Worm (Caenorhabditis elegans) whole organism, L4 larva: Measurements from ENCODE around the gene B0334.5.

ENCODE experiments used
- D1046.2 ChIP-seq: fragments of 200-800 bp; sonication (Bioruptor generic); IDR thresholded peaks from 2 replicates; pipeline ENCODE4 v1.3.6; 2022; ENCODE audit warnings: missing genetic modification characterization, missing compliant biosample characterization
- F10B5.3 ChIP-seq: sonication (generic microtip); optimal IDR thresholded peaks from 2 replicates; lab custom pipeline; 2016; ENCODE audit warnings: mild to moderate bottlenecking, missing genetic modification characterization, missing compliant biosample characterization
- F26F4.8 ChIP-seq: fragments of 200-800 bp; sonication (Bioruptor generic); conservative IDR thresholded peaks from 2 replicates; pipeline ENCODE4 v1.3.6; 2022; ENCODE audit warnings: missing genetic modification characterization, missing compliant biosample characterization
- F49E8.2 ChIP-seq: sonication (generic microtip); optimal IDR thresholded peaks from 2 replicates; lab custom pipeline; 2016; ENCODE audit warnings: missing compliant biosample characterization, mild to moderate bottlenecking, missing genetic modification characterization, borderline replicate concordance
- T20F7.1 ChIP-seq: fragments of 200-800 bp; sonication (Bioruptor generic); optimal IDR thresholded peaks from 2 replicates; lab custom pipeline; 2018; ENCODE audit warnings: mild to moderate bottlenecking, missing genetic modification characterization, missing compliant biosample characterization
- T26A8.4 ChIP-seq: fragments of 200-800 bp; sonication (Bioruptor generic); IDR thresholded peaks from 2 replicates; pipeline ENCODE4 v1.3.6; 2022; ENCODE audit warnings: missing genetic modification characterization, missing compliant biosample characterization
- Y48G9A.11 ChIP-seq: fragments of 200-800 bp; sonication (Bioruptor generic); IDR thresholded peaks from 2 replicates; pipeline ENCODE4 v1.3.6; 2022; ENCODE audit warnings: missing genetic modification reagents, missing genetic modification characterization, missing compliant biosample characterization
- Y5F2A.4 ChIP-seq: fragments of 200-800 bp; sonication (Bioruptor generic); optimal IDR thresholded peaks from 2 replicates; lab custom pipeline; 2018; ENCODE audit warnings: mild to moderate bottlenecking, missing genetic modification characterization, missing compliant biosample characterization
- Y75B8A.6 ChIP-seq: fragments of 200-800 bp; sonication (Bioruptor generic); IDR thresholded peaks from 2 replicates; pipeline ENCODE4 v1.3.6; 2022; ENCODE audit warnings: missing genetic modification reagents, missing genetic modification characterization, missing compliant biosample characterization
- aha-1 ChIP-seq: fragments of 150-350 bp; peaks from one replicate; lab custom pipeline; 2014; ENCODE audit warnings: missing biosample characterization, missing genetic modification characterization
- arid-1 ChIP-seq: fragments of 200-800 bp; sonication (Bioruptor generic); conservative IDR thresholded peaks from 2 replicates; pipeline ENCODE4 v1.3.6; 2022; ENCODE audit warnings: missing genetic modification reagents, missing genetic modification characterization, missing compliant biosample characterization
- ceh-20 ChIP-seq: fragments of 200-800 bp; sonication (Bioruptor generic); IDR thresholded peaks from 2 replicates; pipeline ENCODE4 v1.3.6; 2022; ENCODE audit warnings: missing genetic modification reagents, missing genetic modification characterization, missing compliant biosample characterization
- ceh-28 ChIP-seq: fragments of 150-350 bp; optimal IDR thresholded peaks from 2 replicates; lab custom pipeline; 2014; ENCODE audit warnings: missing biosample characterization, missing genetic modification reagents, missing genetic modification characterization
- ceh-32 ChIP-seq: sonication (generic microtip); optimal IDR thresholded peaks from 2 replicates; lab custom pipeline; 2016; ENCODE audit warnings: mild to moderate bottlenecking, missing genetic modification characterization, missing compliant biosample characterization; ENCODE audit not compliant: poor library complexity
- ces-1 ChIP-seq: fragments of 150-350 bp; sonication (generic microtip); optimal IDR thresholded peaks from 4 replicates; lab custom pipeline; 2014; ENCODE audit warnings: missing biosample characterization, missing genetic modification reagents, missing genetic modification characterization
- ctbp-1 ChIP-seq: fragments of 200-800 bp; sonication (Bioruptor generic); IDR thresholded peaks from 2 replicates; pipeline ENCODE4 v1.3.6; 2022; ENCODE audit warnings: missing genetic modification reagents, missing genetic modification characterization, missing compliant biosample characterization
- daf-12 ChIP-seq: fragments of 150-350 bp; optimal IDR thresholded peaks from 2 replicates; lab custom pipeline; 2014; ENCODE audit warnings: missing biosample characterization, missing genetic modification reagents, missing genetic modification characterization
- daf-19 ChIP-seq: fragments of 200-800 bp; sonication (Bioruptor generic); conservative IDR thresholded peaks from 2 replicates; pipeline ENCODE4 v1.3.6; 2022; ENCODE audit warnings: missing genetic modification characterization, missing compliant biosample characterization
- daf-8 ChIP-seq: fragments of 200-800 bp; sonication (Bioruptor generic); IDR thresholded peaks from 2 replicates; pipeline ENCODE4 v1.3.6; 2022; ENCODE audit warnings: missing genetic modification characterization, missing compliant biosample characterization
- dmd-8 ChIP-seq: fragments of 200-800 bp; sonication (Bioruptor generic); IDR thresholded peaks from 2 replicates; pipeline ENCODE4 v1.3.6; 2022; ENCODE audit warnings: missing genetic modification characterization, missing compliant biosample characterization
- egl-43 ChIP-seq: fragments of 200-800 bp; sonication (Bioruptor generic); IDR thresholded peaks from 2 replicates; pipeline ENCODE4 v1.3.6; 2022; ENCODE audit warnings: missing genetic modification reagents, missing genetic modification characterization, missing compliant biosample characterization
- hlh-11 ChIP-seq: fragments of 200-800 bp; sonication (Bioruptor generic); optimal IDR thresholded peaks from 2 replicates; lab custom pipeline; 2018; ENCODE audit warnings: mild to moderate bottlenecking, missing genetic modification characterization, missing compliant biosample characterization
- hmg-1.1 ChIP-seq: fragments of 200-800 bp; sonication (Bioruptor generic); IDR thresholded peaks from 2 replicates; pipeline ENCODE4 v1.3.6; 2022; ENCODE audit warnings: missing genetic modification reagents, missing genetic modification characterization, missing compliant biosample characterization
- jun-1 ChIP-seq: fragments of 150-350 bp; optimal IDR thresholded peaks from 2 replicates; lab custom pipeline; 2014; ENCODE audit warnings: missing biosample characterization, missing genetic modification reagents, missing genetic modification characterization
- lim-7 ChIP-seq: fragments of 200-800 bp; sonication (Bioruptor generic); IDR thresholded peaks from 2 replicates; pipeline ENCODE4 v1.3.6; 2022; ENCODE audit warnings: missing genetic modification characterization, missing compliant biosample characterization
- lin-13 ChIP-seq: fragments of 150-350 bp; optimal IDR thresholded peaks from 2 replicates; lab custom pipeline; 2014; ENCODE audit warnings: missing biosample characterization, missing genetic modification reagents, missing genetic modification characterization
- lin-29 ChIP-seq: fragments of 200-800 bp; sonication (Bioruptor generic); IDR thresholded peaks from 2 replicates; pipeline ENCODE4 v1.3.6; 2022; ENCODE audit warnings: missing genetic modification reagents, missing genetic modification characterization, missing compliant biosample characterization
- lir-3 ChIP-seq: sonication (generic microtip); optimal IDR thresholded peaks from 2 replicates; lab custom pipeline; 2016; ENCODE audit warnings: mild to moderate bottlenecking, missing genetic modification characterization, missing compliant biosample characterization
- madf-5 ChIP-seq, 2 experiments: fragments of 200-800 bp; sonication (Bioruptor generic); IDR thresholded peaks; 2 replicates each; pipeline ENCODE4 v1.3.6; 2022; ENCODE audit warnings: missing compliant biosample characterization in 2 of 2, missing genetic modification characterization in 2 of 2
- madf-9 ChIP-seq: fragments of 200-800 bp; sonication (Bioruptor generic); conservative IDR thresholded peaks from 2 replicates; pipeline ENCODE4 v1.3.6; 2022; ENCODE audit warnings: missing genetic modification reagents, missing genetic modification characterization, missing compliant biosample characterization
- mep-1 ChIP-seq: fragments of 150-350 bp; sonication (generic microtip); optimal IDR thresholded peaks from 3 replicates; lab custom pipeline; 2014; ENCODE audit warnings: missing biosample characterization, missing genetic modification characterization
- mes-2 ChIP-seq: sonication (generic microtip); optimal IDR thresholded peaks from 2 replicates; lab custom pipeline; 2016; ENCODE audit warnings: missing genotype, mild to moderate bottlenecking, missing genetic modification characterization, missing compliant biosample characterization; ENCODE audit not compliant: poor library complexity, severe bottlenecking
- mxl-3 ChIP-seq: fragments of 200-800 bp; sonication (Bioruptor generic); optimal IDR thresholded peaks from 2 replicates; lab custom pipeline; 2018; ENCODE audit warnings: mild to moderate bottlenecking, missing genetic modification characterization, missing compliant biosample characterization
- nhr-10 ChIP-seq: fragments of 150-350 bp; optimal IDR thresholded peaks from 2 replicates; lab custom pipeline; 2014; ENCODE audit warnings: missing biosample characterization, missing genetic modification characterization
- nhr-102 ChIP-seq: sonication (generic microtip); optimal IDR thresholded peaks from 2 replicates; lab custom pipeline; 2016; ENCODE audit warnings: mild to moderate bottlenecking, missing genetic modification characterization, moderate library complexity, missing compliant biosample characterization
- nhr-11 ChIP-seq: fragments of 150-350 bp; optimal IDR thresholded peaks from 2 replicates; lab custom pipeline; 2014; ENCODE audit warnings: missing biosample characterization, missing genetic modification characterization
- nhr-111 ChIP-seq: fragments of 200-800 bp; sonication (Bioruptor generic); optimal IDR thresholded peaks from 2 replicates; lab custom pipeline; 2018; ENCODE audit warnings: mild to moderate bottlenecking, missing genetic modification characterization, missing compliant biosample characterization
- nhr-28 ChIP-seq: fragments of 150-350 bp; optimal IDR thresholded peaks from 2 replicates; lab custom pipeline; 2014; ENCODE audit warnings: missing biosample characterization, missing genetic modification characterization
- nhr-42 ChIP-seq: fragments of 200-800 bp; sonication (Bioruptor generic); IDR thresholded peaks from 2 replicates; pipeline ENCODE4 v1.3.6; 2022; ENCODE audit warnings: missing genetic modification characterization, missing compliant biosample characterization
- nhr-6 ChIP-seq: fragments of 150-350 bp; optimal IDR thresholded peaks from 2 replicates; lab custom pipeline; 2014; ENCODE audit warnings: missing biosample characterization, missing genetic modification characterization
- nhr-77 ChIP-seq: fragments of 150-350 bp; optimal IDR thresholded peaks from 2 replicates; lab custom pipeline; 2014; ENCODE audit warnings: missing biosample characterization, missing genetic modification characterization
- php-3 ChIP-seq: fragments of 200-800 bp; sonication (Bioruptor generic); IDR thresholded peaks from 2 replicates; pipeline ENCODE4 v1.3.6; 2022; ENCODE audit warnings: missing genetic modification reagents, missing genetic modification characterization, missing compliant biosample characterization
- saeg-2 ChIP-seq: fragments of 200-800 bp; sonication (Bioruptor generic); IDR thresholded peaks from 2 replicates; pipeline ENCODE4 v1.3.6; 2022; ENCODE audit warnings: missing genetic modification reagents, missing genetic modification characterization, missing compliant biosample characterization
- set-16 ChIP-seq: fragments of 200-800 bp; sonication (Bioruptor generic); IDR thresholded peaks from 2 replicates; pipeline ENCODE4 v1.3.6; 2022; ENCODE audit warnings: missing genetic modification reagents, missing genetic modification characterization, missing compliant biosample characterization
- skn-1 ChIP-seq: fragments of 150-350 bp; optimal IDR thresholded peaks from 2 replicates; lab custom pipeline; 2014; ENCODE audit warnings: missing biosample characterization, missing genetic modification characterization
- tag-97 ChIP-seq: fragments of 200-800 bp; sonication (Bioruptor generic); IDR thresholded peaks from 2 replicates; pipeline ENCODE4 v1.3.6; 2022; ENCODE audit warnings: missing genetic modification characterization, missing compliant biosample characterization
- unc-130 ChIP-seq: sonication (generic microtip); optimal IDR thresholded peaks from 2 replicates; lab custom pipeline; 2016; ENCODE audit warnings: missing genetic modification reagents, missing genetic modification characterization, missing compliant biosample characterization
- vab-7 ChIP-seq: fragments of 200-800 bp; sonication (Bioruptor generic); IDR thresholded peaks from 2 replicates; pipeline ENCODE4 v1.3.6; 2022; ENCODE audit warnings: missing genetic modification reagents, missing genetic modification characterization, missing compliant biosample characterization
- zfp-2 ChIP-seq: sonication (generic microtip); optimal IDR thresholded peaks from 2 replicates; lab custom pipeline; 2016; ENCODE audit warnings: mild to moderate bottlenecking, missing genetic modification characterization, missing compliant biosample characterization
- zip-11 ChIP-seq: fragments of 200-800 bp; sonication (Bioruptor generic); IDR thresholded peaks from 2 replicates; pipeline ENCODE4 v1.3.6; 2022; ENCODE audit warnings: missing genetic modification characterization, missing compliant biosample characterization
- zip-2 ChIP-seq: fragments of 150-350 bp; optimal IDR thresholded peaks from 2 replicates; lab custom pipeline; 2014; ENCODE audit warnings: missing biosample characterization, missing genetic modification characterization
- ztf-11 ChIP-seq: fragments of 150-350 bp; optimal IDR thresholded peaks from 2 replicates; lab custom pipeline; 2014; ENCODE audit warnings: missing biosample characterization, missing genetic modification characterization

The B0334.5 gene

DNA sequence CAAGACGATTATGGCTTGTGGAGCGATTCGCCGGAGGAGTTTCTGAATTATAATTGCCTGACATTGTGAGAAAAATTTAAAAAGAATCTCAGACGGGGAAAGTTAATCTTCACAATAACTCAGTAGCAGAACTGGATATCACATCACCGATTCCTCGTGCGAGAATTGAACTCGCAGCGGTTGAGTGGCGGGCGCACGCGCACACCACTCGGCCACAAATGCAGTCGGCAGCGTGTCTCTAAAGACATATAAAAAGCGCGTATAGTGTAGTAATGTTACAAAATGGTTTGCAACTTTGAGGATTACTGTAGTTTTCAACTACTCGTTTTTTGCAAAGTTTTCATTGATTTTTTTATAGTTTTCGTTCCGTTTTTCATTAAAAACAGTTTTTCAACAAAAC lies 12.9 kb upstream of the B0334.5 start (continued):
- TF ChIP-seq zip-11 (GFP tag; lab: Robert Waterston, UW) (peak; percentile 91), ceh-32 (tag; lab: Kevin White, UChicago) (no peak), zfp-2 (tag; lab: Kevin White, UChicago) (peak; percentile 70), saeg-2 (peak; percentile 93), nhr-111 (GFP tag; lab: Kevin White, UChicago) (peak; percentile 70), daf-19 (GFP tag; lab: Robert Waterston, UW) (peak; percentile 97), skn-1 (tag; lab: Kevin White, UChicago) (no peak), tag-97 (GFP tag; lab: Robert Waterston, UW) (no peak), lin-29 (GFP tag; lab: Robert Waterston, UW) (peak; percentile 84), ztf-11 (tag; lab: Kevin White, UChicago) (no peak), F10B5.3 (tag; lab: Kevin White, UChicago) (peak; percentile 77), ceh-20 (GFP tag; lab: Robert Waterston, UW) (peak; percentile 92), set-16 (GFP tag; lab: Robert Waterston, UW) (peak; percentile 56; the same call in 1 of the 2 replicates), mep-1 (no peak), F26F4.8 (GFP tag; lab: Robert Waterston, UW) (peak; percentile 99), ceh-28 (tag; lab: Kevin White, UChicago) (no peak), mes-2 (tag; lab: Kevin White, UChicago) (peak; percentile 88), Y75B8A.6 (GFP tag; lab: Robert Waterston, UW) (peak; percentile 87), Y5F2A.4 (GFP tag; lab: Kevin White, UChicago) (peak; percentile 95), nhr-102 (tag; lab: Kevin White, UChicago) (peak; percentile 75), nhr-42 (GFP tag; lab: Robert Waterston, UW) (peak; percentile 84), nhr-28 (no peak), mxl-3 (GFP tag; lab: Kevin White, UChicago) (peak; percentile 88), nhr-11 (tag; lab: Kevin White, UChicago) (no peak), nhr-10 (tag; lab: Kevin White, UChicago) (no peak), php-3 (GFP tag; lab: Robert Waterston, UW) (peak; percentile 79), madf-9 (GFP tag; lab: Robert Waterston, UW) (peak; percentile 94), egl-43 (GFP tag; lab: Robert Waterston, UW) (peak; percentile 99), arid-1 (GFP tag; lab: Robert Waterston, UW) (peak; percentile 97), hmg-1.1 (GFP tag; lab: Robert Waterston, UW) (peak; percentile 95), lir-3 (tag; lab: Kevin White, UChicago) (peak; percentile 87), Y48G9A.11 (GFP tag; lab: Robert Waterston, UW) (peak; percentile 78), F49E8.2 (tag; lab: Kevin White, UChicago) (peak; percentile 80), zip-2 (peak; percentile 51), ctbp-1 (GFP tag; lab: Robert Waterston, UW) (peak; percentile 95), dmd-8 (GFP tag; lab: Robert Waterston, UW) (peak; percentile 100), ces-1 (GFP tag; lab: Kevin White, UChicago) (no peak), nhr-77 (tag; lab: Kevin White, UChicago) (peak; percentile 64), lin-13 (GFP tag; lab: Kevin White, UChicago) (peak; percentile 73), T26A8.4 (GFP tag; lab: Robert Waterston, UW) (peak; percentile 88), T20F7.1 (GFP tag; lab: Kevin White, UChicago) (no peak), vab-7 (GFP tag; lab: Robert Waterston, UW) (peak; percentile 98), aha-1 (tag; lab: Kevin White, UChicago) (peak; percentile 98), D1046.2 (GFP tag; lab: Robert Waterston, UW) (peak; percentile 95), daf-8 (GFP tag; lab: Robert Waterston, UW) (no peak), unc-130 (GFP tag; lab: Kevin White, UChicago) (peak; percentile 85), daf-12 (tag; lab: Kevin White, UChicago) (no peak), lim-7 (GFP tag; lab: Robert Waterston, UW) (peak; percentile 100), madf-5 (GFP tag; IDR thresholded peaks at IDR 0.05; lab: Robert Waterston, UW) (peak; percentile 82 to 97; a peak in 3 of 4 replicates), hlh-11 (tag; lab: Kevin White, UChicago) (peak; percentile 73), nhr-6 (no peak), jun-1 (tag; lab: Kevin White, UChicago) (peak; percentile 8)
